Worm (Caenorhabditis elegans): ENCODE results near the gene C02H6.1.

Gene C02H6.1

DNA sequence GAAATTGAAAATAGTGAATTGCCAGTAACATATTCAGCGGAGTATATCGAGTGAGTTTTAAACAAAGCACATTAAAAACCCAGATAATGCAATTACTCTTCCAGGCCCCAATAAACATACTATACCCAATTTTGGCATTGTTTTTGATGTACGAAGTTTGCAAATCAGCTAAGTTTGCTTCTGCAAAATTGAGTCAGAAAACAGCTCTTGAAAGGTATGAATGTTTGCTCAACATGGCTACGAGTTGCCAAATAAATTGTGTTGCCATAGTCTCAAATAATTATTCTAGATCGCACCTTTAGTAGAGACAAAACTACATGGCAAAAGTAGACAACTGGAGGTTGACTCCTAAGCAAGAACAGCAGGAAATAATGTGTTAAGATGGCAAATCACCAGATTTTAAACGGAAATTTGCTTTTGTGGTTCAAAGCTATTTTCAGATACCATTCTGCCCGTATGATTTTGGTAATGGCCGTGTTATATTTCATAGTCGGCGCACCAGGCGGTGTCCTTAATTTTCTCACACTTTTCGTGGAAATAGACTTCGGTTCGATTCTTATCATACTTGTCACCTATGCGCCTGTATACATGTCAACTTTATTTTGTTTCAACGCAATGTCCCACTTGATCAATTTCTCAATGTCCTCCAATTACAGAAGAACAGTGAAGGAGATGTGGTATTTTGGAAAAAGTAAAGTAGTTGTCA lies 42.9 kb upstream of the C02H6.1 start (continued):
- TF ChIP-seq madf-5 (GFP tag; IDR thresholded peaks at IDR 0.05) (peak; percentile 9 to 66; a peak in 1 of 4 replicates), unc-39 (tag; optimal IDR thresholded peaks at IDR 0.05) (no peak), nhr-102 (tag; optimal IDR thresholded peaks at IDR 0.05) (peak; percentile 68), ZK546.5 (tag; optimal IDR thresholded peaks at IDR 0.05) (no peak), nhr-237 (tag; optimal IDR thresholded peaks at IDR 0.05) (no peak), hlh-30 (tag; optimal IDR thresholded peaks at IDR 0.05; ENCODE audit: insufficient read depth) (no peak), hif-1 (tag; optimal IDR thresholded peaks at IDR 0.05) (peak in 1 of 2 experiments; percentile 11), ztf-7 (tag; optimal IDR thresholded peaks at IDR 0.05) (no peak), Y5F2A.4 (GFP tag; optimal IDR thresholded peaks at IDR 0.05) (peak; percentile 29), nhr-28 (tag; optimal IDR thresholded peaks at IDR 0.05) (no peak), ceh-44 (GFP tag; IDR thresholded peaks at IDR 0.05) (no peak), daf-12 (tag; optimal IDR thresholded peaks at IDR 0.05) (no peak), mdt-29 (GFP tag; IDR thresholded peaks at IDR 0.05) (0 out of 2 replicates have a peak, but pooled peaks have one; percentile 6), T20F7.1 (GFP tag; optimal IDR thresholded peaks at IDR 0.05) (peak; percentile 22), dmd-6 (GFP tag; IDR thresholded peaks at IDR 0.05) (peak; percentile 25), mep-1 (tag; optimal IDR thresholded peaks at IDR 0.05) (peak; percentile 50), Y105C5A.15 (GFP tag; IDR thresholded peaks at IDR 0.05) (0 out of 2 replicates have a peak, but pooled peaks have one; percentile 2), madf-9 (GFP tag; conservative IDR thresholded peaks at IDR 0.05) (no peak), Y48G9A.11 (GFP tag; IDR thresholded peaks at IDR 0.05) (peak; percentile 38; the same call in 1 of the 2 replicates), dmd-9 (GFP tag; IDR thresholded peaks at IDR 0.05) (no peak), mes-2 (tag; optimal IDR thresholded peaks at IDR 0.05; ENCODE audit: poor library complexity, severe bottlenecking) (peak; percentile 29), R02D3.7 (tag; optimal IDR thresholded peaks at IDR 0.05) (no peak), nhr-111 (GFP tag; optimal IDR thresholded peaks at IDR 0.05) (no peak), skn-1 (tag; optimal IDR thresholded peaks at IDR 0.05) (no peak), daf-8 (GFP tag; IDR thresholded peaks at IDR 0.05) (0 out of 2 replicates have a peak, but pooled peaks have one; percentile 50), aha-1 (tag) (peak; percentile 90), zag-1 (tag; optimal IDR thresholded peaks at IDR 0.05) (no peak), rbr-2 (tag; optimal IDR thresholded peaks at IDR 0.05) (no peak), fos-1 (tag; optimal IDR thresholded peaks at IDR 0.05) (no peak), snpc-4 (tag; optimal IDR thresholded peaks at IDR 0.05) (no peak), dve-1 (tag; optimal IDR thresholded peaks at IDR 0.05; ENCODE audit: insufficient read depth) (peak; percentile 69), T26A8.4 (GFP tag; IDR thresholded peaks at IDR 0.05) (peak; percentile 61; the same call in 1 of the 2 replicates), php-3 (GFP tag; IDR thresholded peaks at IDR 0.05) (peak; percentile 60), aly-2 (tag; optimal IDR thresholded peaks at IDR 0.05) (no peak), nhr-11 (tag; optimal IDR thresholded peaks at IDR 0.05) (no peak), ceh-28 (tag; optimal IDR thresholded peaks at IDR 0.05) (no peak), dpl-1 (GFP tag; optimal IDR thresholded peaks at IDR 0.05) (no peak), nhr-48 (tag; optimal IDR thresholded peaks at IDR 0.05) (peak; percentile 32), gei-8 (GFP tag; optimal IDR thresholded peaks at IDR 0.05) (no peak), nhr-42 (GFP tag; IDR thresholded peaks at IDR 0.05) (no peak), Y75B8A.6 (GFP tag; IDR thresholded peaks at IDR 0.05) (0 out of 2 replicates have a peak, but pooled peaks have one; percentile 27), ama-1 (optimal IDR thresholded peaks at IDR 0.05) (peak; percentile 73), zip-2 (tag; optimal IDR thresholded peaks at IDR 0.05) (no peak), duxl-1 (tag; optimal IDR thresholded peaks at IDR 0.05; ENCODE audit: poor library complexity) (peak; percentile 35), ZK337.2 (GFP tag; IDR thresholded peaks at IDR 0.05) (no peak), F44E2.7 (GFP tag; IDR thresholded peaks at IDR 0.05) (no peak), mxl-3 (GFP tag; optimal IDR thresholded peaks at IDR 0.05) (no peak), daf-19 (GFP tag; conservative IDR thresholded peaks at IDR 0.05) (no peak), ceh-62 (tag; optimal IDR thresholded peaks at IDR 0.05) (no peak), dmd-8 (GFP tag; IDR thresholded peaks at IDR 0.05) (no peak), hlh-11 (tag; optimal IDR thresholded peaks at IDR 0.05) (peak; percentile 63)

Measured in whole organism, L4 larva.